Worm (Caenorhabditis elegans): ENCODE data around the gene M04D8.7.

DNA sequence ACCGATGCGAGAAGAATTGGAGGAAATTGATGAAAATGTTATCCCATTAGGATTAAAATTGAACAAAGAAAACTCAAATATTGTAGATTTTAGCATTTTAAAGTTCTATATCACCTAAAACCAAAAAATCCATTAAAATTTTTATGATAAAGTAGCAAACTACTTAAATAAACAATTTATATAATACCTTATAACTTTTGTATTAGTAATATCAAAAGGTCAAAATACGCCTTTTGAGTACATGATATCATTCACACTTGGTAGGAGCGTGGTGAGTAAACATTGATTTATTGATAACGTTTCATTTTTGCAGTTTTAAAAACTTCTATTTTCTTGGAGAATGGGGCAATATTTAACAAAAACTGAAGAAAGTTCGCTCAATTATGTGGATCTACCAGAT lies 36.2 kb upstream of the M04D8.7 start, which contains the start of gene C05B5.5:
- TF ChIP-seq ZK546.5 (tag; optimal IDR thresholded peaks at IDR 0.05) (no peak), nhr-43 (tag; optimal IDR thresholded peaks at IDR 0.05; ENCODE audit: poor library complexity, severe bottlenecking) (no peak), ztf-11 (tag; optimal IDR thresholded peaks at IDR 0.05) (no peak), ceh-82 (tag; optimal IDR thresholded peaks at IDR 0.05) (no peak), ama-1 (optimal IDR thresholded peaks at IDR 0.05) (no peak), mdl-1 (tag; optimal IDR thresholded peaks at IDR 0.05) (no peak), pqm-1 (tag; optimal IDR thresholded peaks at IDR 0.05) (no peak), elt-2 (tag; optimal IDR thresholded peaks at IDR 0.05) (no peak), tbx-2 (tag; optimal IDR thresholded peaks at IDR 0.05) (no peak), lin-39 (tag; optimal IDR thresholded peaks at IDR 0.05) (no peak), unc-62 (GFP tag; optimal IDR thresholded peaks at IDR 0.05) (no peak), fkh-10 (GFP tag; optimal IDR thresholded peaks at IDR 0.05) (no peak)
